Fruit fly (Drosophila melanogaster): ENCODE results near the gene yem.
A peak's percentile ranks its signal among the peaks of the same experiment; 100 is the strongest.

Gene yem

DNA sequence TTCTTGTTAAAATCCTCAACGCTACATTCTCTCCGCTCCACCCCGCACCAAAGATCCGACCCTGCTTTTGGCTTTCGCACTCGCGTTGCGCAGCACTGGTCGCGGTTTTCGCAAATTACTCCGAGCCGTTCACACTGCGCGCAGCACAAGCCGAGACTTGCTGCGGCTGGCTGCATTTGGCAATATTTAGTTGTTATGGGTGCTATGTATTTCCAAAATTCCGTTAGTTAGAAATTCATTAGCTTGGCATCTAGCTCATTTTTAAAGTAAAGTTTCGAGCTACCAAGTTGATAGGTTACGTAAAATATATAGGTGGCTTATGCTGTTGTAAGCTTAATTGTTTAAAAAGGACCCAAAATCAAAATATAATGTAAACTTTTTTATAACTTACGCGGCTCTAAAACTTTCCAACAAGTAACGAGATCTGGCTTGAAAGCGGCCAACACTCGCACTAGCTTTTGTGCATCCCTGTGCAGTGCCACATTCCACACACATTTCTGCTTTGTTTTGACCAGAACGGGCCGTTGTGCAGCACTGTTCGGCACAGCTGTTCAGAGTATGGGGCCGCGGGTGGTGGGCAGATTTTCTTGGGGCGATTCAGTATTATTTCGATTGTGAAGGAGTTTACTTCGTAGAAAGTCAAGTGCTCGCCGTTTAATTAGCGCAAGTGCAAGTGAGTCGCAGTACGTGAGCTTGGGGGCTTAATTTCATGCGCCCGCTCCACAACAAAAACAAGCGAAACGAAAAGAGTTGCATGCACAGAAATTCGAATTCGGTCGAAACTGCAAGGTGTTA lies at the start of gene yem, which contains the start of gene Ctl2:
yem (minus strand) TSS at position 63 of the 795 bp plus-strand sequence.
Ctl2 (plus strand) TSS at position 554 of the 795 bp plus-strand sequence.
- peak; percentile 70 for TF ChIP-seq Sin3A (optimal IDR thresholded peaks at IDR 0.05)
- TF ChIP-seq ttk (optimal IDR thresholded peaks at IDR 0.05) = no peak

DNA sequence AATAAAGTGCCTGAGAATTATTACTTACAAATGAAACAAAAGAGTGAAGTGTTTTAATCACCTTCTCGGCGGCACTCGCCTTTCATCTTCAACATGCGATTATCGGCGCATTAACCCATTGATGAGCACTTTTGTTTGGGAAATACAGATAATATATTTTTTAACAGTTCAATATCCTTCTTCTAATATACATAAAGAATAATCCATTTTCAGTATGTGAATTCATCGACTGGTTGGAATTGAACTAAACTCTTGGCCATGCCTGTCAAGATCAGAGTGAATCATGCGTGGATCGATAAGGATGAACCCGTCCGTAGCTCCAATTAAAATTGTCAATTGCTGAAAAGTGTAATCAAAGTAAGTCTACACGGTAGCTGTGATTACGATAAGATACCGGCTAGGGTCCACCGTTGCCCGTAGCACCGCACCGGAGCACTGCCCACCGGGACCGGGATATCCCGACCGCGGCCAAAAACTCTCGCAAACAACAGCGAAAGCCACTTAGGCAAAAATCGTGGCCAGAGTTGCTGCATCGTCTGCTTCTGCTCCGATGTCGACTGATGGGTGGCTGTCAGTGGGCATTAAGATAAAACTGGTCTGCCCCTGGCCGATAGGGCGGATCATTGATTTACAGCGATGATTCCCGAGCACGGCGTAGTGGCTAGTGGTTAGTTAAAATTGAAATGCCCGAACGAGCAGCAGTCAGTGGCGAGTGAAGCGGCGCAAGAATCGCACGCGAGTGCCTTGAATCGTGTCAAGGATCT lies 42.4 kb upstream of the yem start, which contains the start of gene CG11898:
CG11898 (plus strand) TSS at position 714 of the 764 bp plus-strand sequence.
- TF ChIP-seq psq (optimal IDR thresholded peaks at IDR 0.05) = no peak

DNA sequence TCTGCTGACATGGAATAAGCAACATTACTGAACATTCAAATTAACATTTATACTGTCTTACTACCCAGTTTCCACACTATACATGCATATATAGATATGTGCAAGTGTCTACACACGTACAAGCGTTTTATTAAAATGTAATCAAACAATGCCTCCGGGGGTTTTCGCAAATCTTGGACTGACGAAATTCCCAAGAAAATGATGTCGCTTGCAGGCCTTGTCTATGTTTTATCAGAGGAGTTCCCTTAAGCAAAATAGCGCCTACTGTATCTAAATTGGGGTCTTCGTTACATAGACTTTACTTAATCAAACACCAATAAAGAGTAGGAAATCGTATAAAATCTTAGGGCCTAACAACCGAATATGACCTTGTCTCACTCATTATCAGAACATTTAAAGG lies 36.9 kb upstream of the yem start:
- no peak for TF ChIP-seq ttk (optimal IDR thresholded peaks at IDR 0.05)
- TF ChIP-seq psq (optimal IDR thresholded peaks at IDR 0.05) = no peak
- TF ChIP-seq Myc (optimal IDR thresholded peaks at IDR 0.05) = no peak
- no peak for TF ChIP-seq h (optimal IDR thresholded peaks at IDR 0.05)
- TF ChIP-seq insv (optimal IDR thresholded peaks at IDR 0.05) = no peak
- TF ChIP-seq Sin3A (optimal IDR thresholded peaks at IDR 0.05) = no peak

DNA sequence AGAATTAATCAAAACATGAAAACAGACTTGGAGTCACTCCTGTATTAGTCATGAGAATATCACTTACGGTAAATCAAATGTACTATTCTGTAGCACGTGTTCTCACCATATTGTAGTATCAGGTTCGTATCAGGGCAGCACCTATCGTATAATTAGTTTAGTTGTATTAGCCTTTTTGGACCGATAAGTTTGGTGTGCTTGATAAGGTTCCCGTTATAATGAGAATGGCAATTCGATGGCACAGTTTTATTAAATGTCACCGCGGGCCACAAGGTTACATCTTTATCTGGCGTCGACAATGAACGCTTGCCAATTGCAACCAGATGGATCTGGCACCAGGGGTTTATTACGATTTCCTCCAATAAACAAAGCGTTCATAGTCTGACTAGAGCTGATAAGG lies 36.0 kb upstream of the yem start:
- TF ChIP-seq Myc (optimal IDR thresholded peaks at IDR 0.05) (no peak), h (optimal IDR thresholded peaks at IDR 0.05) (no peak), ttk (optimal IDR thresholded peaks at IDR 0.05) (no peak), psq (optimal IDR thresholded peaks at IDR 0.05) (no peak), Sin3A (optimal IDR thresholded peaks at IDR 0.05) (no peak), insv (optimal IDR thresholded peaks at IDR 0.05) (no peak)

DNA sequence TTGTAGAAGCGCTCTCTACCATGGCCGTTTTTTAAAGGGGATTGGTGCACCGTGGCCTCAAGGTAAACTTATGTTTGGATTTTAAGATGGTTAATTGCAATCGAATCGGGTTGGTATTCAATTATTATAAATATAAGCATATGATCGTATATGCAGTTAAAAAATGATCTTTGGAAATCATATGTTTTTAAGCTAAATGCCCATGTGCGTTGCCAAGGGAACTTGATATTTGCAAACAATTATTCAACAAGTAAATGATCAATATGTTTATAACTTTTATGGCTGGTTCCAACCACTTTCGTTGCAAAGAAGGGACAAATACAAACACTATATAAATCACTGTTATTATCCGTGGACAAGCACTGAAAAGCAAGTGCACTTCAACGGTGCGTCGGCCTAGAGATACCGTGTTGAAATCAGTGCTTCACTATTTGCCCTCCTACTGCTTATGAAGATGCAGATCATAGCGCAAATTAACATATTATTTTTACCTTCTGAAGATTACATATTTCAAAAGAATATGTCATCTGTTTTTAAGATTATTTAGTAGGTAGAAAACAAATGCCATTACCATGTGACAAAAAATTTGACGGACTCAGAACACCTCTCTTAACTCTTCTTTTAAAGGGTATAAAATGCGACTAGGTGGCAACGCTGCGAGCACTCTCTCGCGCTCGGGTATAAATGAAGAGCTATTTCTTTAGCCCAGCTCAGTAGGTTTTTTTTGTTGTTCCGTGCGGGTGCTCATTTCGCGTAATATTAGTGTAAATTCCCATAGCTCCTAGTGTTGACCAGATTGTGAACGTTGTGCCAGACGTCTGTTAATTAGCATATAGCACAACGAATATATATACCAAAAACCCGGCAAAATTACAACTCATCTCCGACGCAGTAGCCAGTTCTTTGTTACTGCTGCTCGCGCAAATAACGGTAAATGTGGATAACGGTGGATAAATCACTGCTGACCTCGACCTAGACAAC lies 35.0 kb upstream of the yem start, which contains the start of gene rdog:
rdog (plus strand) TSS at position 705 of the 981 bp plus-strand sequence.
- TF ChIP-seq psq (optimal IDR thresholded peaks at IDR 0.05) (no peak), insv (optimal IDR thresholded peaks at IDR 0.05) (no peak), Myc (optimal IDR thresholded peaks at IDR 0.05) (no peak), ttk (optimal IDR thresholded peaks at IDR 0.05) (no peak), Sin3A (optimal IDR thresholded peaks at IDR 0.05) (no peak), h (optimal IDR thresholded peaks at IDR 0.05) (no peak)

DNA sequence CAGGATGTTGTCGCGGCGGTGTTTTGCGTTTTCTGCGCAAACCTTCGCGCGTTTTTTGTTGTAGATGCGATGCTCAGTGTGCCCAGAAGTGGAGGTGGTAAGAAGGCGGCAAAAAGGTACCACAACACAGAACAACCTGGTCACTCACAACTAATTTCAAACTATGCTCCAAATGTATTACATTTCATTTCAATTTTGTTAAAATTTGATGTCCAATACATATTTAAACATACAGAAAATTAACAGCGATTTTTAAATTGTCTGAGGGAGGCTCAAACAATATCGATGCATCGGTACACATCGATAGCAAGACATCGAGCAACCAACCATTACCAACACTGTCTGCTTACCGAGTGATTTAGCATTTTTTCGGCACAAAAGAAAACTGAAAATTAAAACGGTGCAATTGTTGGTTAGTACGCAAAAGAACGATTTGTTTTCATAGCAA lies 30.5 kb upstream of the yem start, which contains the start of the genes Slbp and Rpn2:
Slbp (minus strand) TSS at position 70 of the 448 bp plus-strand sequence.
Rpn2 (plus strand) TSS at position 328 of the 448 bp plus-strand sequence.
- TF ChIP-seq insv (optimal IDR thresholded peaks at IDR 0.05) (no peak), h (optimal IDR thresholded peaks at IDR 0.05) (no peak), ttk (optimal IDR thresholded peaks at IDR 0.05) (no peak), Myc (optimal IDR thresholded peaks at IDR 0.05) (no peak), psq (optimal IDR thresholded peaks at IDR 0.05) (no peak), Sin3A (optimal IDR thresholded peaks at IDR 0.05) (no peak)

DNA sequence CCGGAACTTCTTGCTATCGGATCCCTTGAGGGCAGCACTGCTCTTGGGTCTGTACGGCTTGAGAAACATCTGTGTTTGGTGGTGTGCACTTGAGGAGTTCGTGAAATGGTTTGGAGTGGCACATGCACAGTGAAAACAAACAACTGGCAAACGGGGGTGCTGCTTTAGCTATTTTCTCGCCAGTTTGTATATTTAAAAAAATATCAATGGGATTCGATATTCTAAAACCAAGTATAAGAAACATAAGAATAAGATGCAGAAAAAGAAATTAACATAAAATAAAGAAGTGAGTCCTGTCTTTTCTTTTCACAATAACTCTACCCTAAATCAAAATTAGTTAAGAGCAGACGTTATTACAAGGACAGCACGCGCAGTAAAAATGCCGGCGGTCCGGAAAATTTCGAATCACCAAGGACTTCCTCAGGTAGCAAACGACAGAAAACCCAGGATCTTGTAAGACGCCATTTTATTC lies 29.0 kb upstream of the yem start, which contains the start of gene eIF2D:
eIF2D (minus strand) TSS at position 174 of the 472 bp plus-strand sequence.
- TF ChIP-seq Sin3A (optimal IDR thresholded peaks at IDR 0.05) = no peak
- no peak for TF ChIP-seq ttk (optimal IDR thresholded peaks at IDR 0.05)
- no peak for TF ChIP-seq insv (optimal IDR thresholded peaks at IDR 0.05)
- TF ChIP-seq h (optimal IDR thresholded peaks at IDR 0.05) = no peak
- TF ChIP-seq Myc (optimal IDR thresholded peaks at IDR 0.05) = no peak
- no peak for TF ChIP-seq psq (optimal IDR thresholded peaks at IDR 0.05)

DNA sequence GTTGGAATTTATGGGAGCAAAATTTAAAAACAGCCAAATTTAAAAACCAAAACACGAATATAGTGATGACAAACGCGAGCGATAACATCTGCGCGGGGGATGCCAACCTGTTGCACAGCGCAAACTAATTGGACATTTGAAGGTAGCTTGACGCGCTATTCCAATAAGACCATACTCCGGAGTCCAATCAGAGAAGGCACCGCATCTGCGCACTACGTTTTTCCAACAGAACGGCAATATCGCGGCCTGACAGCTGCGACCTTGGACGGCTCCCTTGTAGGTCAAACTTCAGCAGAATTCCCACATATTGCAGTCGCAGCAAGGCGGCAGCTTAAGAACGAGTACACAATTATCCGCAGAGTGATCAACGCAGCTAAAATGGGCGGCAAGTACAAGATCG lies 25.4 kb upstream of the yem start, which contains the start of the genes CG11882 and Pglym78:
CG11882 (minus strand) TSS at position 101 of the 400 bp plus-strand sequence.
Pglym78 (plus strand) TSS at position 177 of the 400 bp plus-strand sequence.
- peak; percentile 96 for TF ChIP-seq insv (optimal IDR thresholded peaks at IDR 0.05)
- TF ChIP-seq Sin3A (optimal IDR thresholded peaks at IDR 0.05) = no peak

DNA sequence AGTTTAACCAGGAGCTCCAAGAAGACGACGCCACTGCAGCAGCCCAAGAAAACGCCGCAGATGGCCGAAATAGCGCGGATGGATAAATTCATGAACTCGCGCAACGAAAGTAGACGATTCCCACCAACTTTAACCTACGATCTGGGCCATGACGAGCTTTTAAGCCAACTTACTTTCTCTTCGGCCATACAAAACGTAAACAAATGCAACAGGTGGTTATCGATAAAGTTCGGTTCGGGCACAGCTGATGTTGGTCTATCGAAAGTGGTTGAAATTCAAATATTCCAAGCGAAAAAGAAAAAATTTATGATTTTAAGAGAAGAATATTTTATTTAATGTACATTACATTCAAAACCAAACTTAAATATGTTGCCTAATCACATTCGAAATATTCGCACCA lies 24.0 kb upstream of the yem start, which contains the start of gene CG14511:
CG14511 (minus strand) TSS at position 184 of the 400 bp plus-strand sequence.
- TF ChIP-seq psq (optimal IDR thresholded peaks at IDR 0.05) (no peak), h (optimal IDR thresholded peaks at IDR 0.05) (no peak), Sin3A (optimal IDR thresholded peaks at IDR 0.05) (no peak), ttk (optimal IDR thresholded peaks at IDR 0.05) (no peak), insv (optimal IDR thresholded peaks at IDR 0.05) (no peak), Myc (optimal IDR thresholded peaks at IDR 0.05) (no peak)

DNA sequence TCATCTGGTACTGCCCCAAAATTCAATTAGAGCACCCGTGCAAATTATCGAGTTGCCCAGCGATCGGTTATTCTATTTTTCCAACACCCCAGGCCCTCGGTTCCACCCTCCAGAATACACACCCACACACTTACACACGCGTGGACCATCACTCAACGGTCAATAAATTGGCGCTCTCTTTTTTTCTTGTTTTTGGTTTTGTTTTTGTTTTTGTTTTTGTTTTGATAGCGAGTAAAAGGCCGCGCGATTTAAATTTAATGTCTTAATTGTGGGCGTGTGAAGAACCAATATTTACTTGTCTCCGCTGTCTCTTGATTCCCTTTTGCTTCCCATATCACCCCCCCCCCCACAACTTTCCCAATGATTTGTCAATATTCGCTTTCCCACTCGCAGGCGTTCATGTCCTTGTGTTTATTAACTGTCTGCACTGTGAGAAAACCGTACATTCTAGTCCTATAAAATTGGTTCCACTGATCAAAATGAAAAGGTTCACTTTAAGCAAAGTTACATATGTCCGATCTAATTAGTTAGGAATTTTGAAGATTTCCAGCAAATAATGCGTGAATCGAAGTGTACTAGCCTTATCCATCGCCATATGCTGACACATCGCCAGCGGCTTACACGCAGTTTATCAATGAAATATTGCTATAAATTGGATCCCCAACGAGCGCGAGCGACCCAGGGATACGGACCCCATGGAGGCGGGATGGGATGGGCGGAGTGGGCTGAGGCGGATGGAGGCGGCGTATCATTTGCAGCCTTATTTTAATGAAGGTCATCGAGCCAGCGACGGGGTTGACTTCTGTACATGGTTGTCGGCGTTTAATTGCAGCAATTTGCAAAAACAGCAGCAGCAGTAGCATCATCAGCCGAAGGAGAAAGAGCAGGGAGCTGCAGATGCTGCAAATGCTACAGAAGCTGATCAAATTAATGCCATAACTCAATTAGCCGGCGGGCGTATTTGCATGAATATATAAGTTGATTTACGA lies 17.4 kb upstream of the yem start:
- no peak for TF ChIP-seq ttk (optimal IDR thresholded peaks at IDR 0.05)
- TF ChIP-seq Myc (optimal IDR thresholded peaks at IDR 0.05) = no peak
- TF ChIP-seq Sin3A (optimal IDR thresholded peaks at IDR 0.05) = no peak
- TF ChIP-seq insv (optimal IDR thresholded peaks at IDR 0.05) = no peak
- TF ChIP-seq psq (optimal IDR thresholded peaks at IDR 0.05) = no peak
- TF ChIP-seq h (optimal IDR thresholded peaks at IDR 0.05) = no peak

Measured in Kc167 (cell line).